Worm (Caenorhabditis elegans) whole organism, midembryonic: ENCODE data around the gene gcy-7.

Source experiments
- T22C8.4 ChIP-seq: fragments of 200-800 bp; sonication (Bioruptor generic); IDR thresholded peaks from 2 replicates; pipeline ENCODE4 v1.3.6; 2022; ENCODE audit warnings: missing genetic modification characterization, missing compliant biosample characterization
- cog-1 ChIP-seq: sonication (generic microtip); optimal IDR thresholded peaks from 2 replicates; lab custom pipeline; 2016; ENCODE audit warnings: missing genetic modification characterization, missing compliant biosample characterization
- flt-1 ChIP-seq: fragments of 200-800 bp; sonication (Bioruptor generic); IDR thresholded peaks from 2 replicates; pipeline ENCODE4 v1.3.6; 2022; ENCODE audit warnings: missing genetic modification characterization, missing compliant biosample characterization
- klf-2 ChIP-seq: fragments of 200-800 bp; sonication (Bioruptor generic); conservative IDR thresholded peaks from 2 replicates; pipeline ENCODE4 v1.3.6; 2022; ENCODE audit warnings: missing genetic modification reagents, missing genetic modification characterization, missing compliant biosample characterization
- med-1 ChIP-seq: sonication (generic microtip); optimal IDR thresholded peaks from 2 replicates; lab custom pipeline; 2017; ENCODE audit warnings: missing genetic modification characterization, mild to moderate bottlenecking, missing compliant biosample characterization, antibody characterized with exemption, missing genetic modification reagents; ENCODE audit not compliant: insufficient read depth
- ref-1 ChIP-seq: fragments of 200-800 bp; sonication (Bioruptor generic); conservative IDR thresholded peaks from 2 replicates; pipeline ENCODE4 v1.3.6; 2022; ENCODE audit warnings: missing genetic modification reagents, missing genetic modification characterization, missing compliant biosample characterization
- tab-1 ChIP-seq: fragments of 200-800 bp; sonication (Bioruptor generic); IDR thresholded peaks from 2 replicates; pipeline ENCODE4 v1.3.6; 2022; ENCODE audit warnings: missing genetic modification characterization, missing compliant biosample characterization
- ztf-23 ChIP-seq: fragments of 200-800 bp; sonication (Bioruptor generic); IDR thresholded peaks from 2 replicates; pipeline ENCODE4 v1.3.6; 2022; ENCODE audit warnings: missing genetic modification reagents, missing genetic modification characterization, missing compliant biosample characterization
- ztf-29 ChIP-seq: fragments of 200-800 bp; sonication (Bioruptor generic); IDR thresholded peaks from 2 replicates; pipeline ENCODE4 v1.3.6; 2022; ENCODE audit warnings: missing genetic modification reagents, missing genetic modification characterization, missing compliant biosample characterization

The gcy-7 gene

DNA sequence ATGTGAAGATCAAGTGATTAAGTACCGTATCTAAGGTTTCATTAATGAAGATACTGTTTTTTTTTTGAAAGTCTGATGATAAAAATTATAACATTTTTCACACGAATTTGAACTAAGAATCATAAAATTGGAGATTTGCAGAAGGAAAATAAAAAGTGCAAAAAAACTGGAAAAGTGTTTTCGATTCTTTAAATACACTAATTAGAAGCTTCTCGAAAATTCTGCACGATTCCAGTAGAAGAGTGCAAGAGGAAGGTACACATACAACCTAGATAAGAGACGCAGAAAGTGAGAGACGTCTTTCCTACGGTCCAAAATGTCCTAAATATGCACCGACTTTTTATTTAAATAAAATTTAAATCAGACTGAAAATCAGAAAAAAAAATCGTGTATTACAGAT, 39.1 kb downstream of the gcy-7 start:
- TF ChIP-seq T22C8.4 (GFP tag; lab: Robert Waterston, UW) = no peak

DNA sequence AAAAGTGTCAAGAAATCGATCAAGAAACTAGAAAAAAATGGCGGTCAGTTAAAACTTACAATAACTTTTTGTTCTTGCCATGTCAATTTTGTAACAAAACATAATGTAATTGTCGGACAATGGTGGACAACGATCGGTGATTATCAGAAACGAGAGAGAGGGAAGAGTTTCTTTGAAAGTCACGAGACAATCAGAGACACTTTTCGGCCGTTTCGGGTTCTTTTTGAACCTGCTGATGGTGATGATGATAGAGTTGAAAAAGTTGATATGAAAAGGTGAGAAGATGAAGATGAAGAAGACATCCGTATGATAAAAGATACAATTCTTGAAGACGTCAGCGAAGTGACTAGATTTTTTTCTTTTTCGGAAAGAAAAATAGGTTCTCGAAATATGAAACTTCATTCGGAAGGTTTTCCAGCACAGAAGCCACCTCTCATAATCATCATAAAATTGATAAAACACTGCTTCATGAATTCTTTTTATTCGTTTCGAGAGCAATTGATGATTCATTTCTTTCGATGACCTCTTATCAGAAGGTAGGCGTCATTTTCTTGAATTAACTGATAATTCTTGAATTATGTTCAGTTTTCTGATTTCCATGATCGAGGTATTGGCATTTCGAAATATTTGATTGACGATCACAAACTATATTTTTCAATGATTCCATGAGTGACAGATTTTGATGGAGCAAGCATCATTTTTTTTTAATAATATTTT, 39.7 kb downstream of the gcy-7 start:
- no peak for TF ChIP-seq cog-1 (tag; lab: Kevin White, UChicago)
- no peak for TF ChIP-seq med-1 (GFP tag; lab: Kevin White, UChicago)
- no peak for TF ChIP-seq ztf-29 (GFP tag; lab: Robert Waterston, UW)
- no peak for TF ChIP-seq ztf-23 (GFP tag; lab: Robert Waterston, UW)
- TF ChIP-seq flt-1 (GFP tag; lab: Robert Waterston, UW) = no peak
- no peak for TF ChIP-seq ref-1
- no peak for TF ChIP-seq klf-2
- no peak for TF ChIP-seq T22C8.4 (GFP tag; lab: Robert Waterston, UW)
- TF ChIP-seq tab-1 (GFP tag; lab: Robert Waterston, UW) = no peak

DNA sequence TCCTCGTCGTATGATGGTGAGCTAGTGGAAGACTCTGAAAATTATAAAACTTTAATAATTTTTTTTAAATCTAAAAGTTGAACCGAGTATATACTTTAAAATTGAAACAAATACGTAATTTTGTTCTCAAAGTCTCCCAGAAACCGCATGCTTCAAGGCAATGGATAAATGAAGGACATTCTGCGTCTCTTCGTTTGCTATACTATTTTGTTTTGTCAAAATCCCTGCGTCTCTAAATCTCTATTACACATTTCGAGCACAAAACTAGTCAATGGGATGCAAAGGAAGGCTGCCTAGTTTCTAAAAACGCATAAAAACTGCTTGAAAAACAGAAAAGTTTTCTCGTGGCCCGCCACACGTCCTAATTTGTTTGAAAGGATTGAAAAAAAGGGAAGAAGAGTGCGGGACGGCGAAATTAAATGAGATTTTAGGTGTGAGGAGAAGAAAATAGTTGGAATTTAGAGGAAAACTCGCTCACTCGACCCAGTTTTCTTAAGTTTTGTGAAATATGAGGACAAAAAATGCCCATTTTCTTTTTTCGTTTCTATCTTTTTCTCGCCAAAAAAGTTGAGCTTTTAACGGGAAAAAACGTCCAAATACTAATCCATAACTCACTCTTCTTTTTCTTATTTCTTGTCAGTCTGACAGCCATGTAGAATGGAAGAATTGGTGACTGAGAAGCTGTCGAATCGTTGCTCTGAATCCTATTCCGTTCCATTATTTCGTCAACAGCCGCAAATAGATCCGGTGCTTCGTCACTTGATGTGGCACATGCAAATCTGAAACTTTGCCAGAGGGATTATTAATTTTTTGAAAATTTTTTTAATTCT, 41.6 kb downstream of the gcy-7 start:
- TF ChIP-seq flt-1 (GFP tag; lab: Robert Waterston, UW) (no peak), T22C8.4 (GFP tag; lab: Robert Waterston, UW) (no peak), klf-2 (no peak), ref-1 (no peak), med-1 (GFP tag; lab: Kevin White, UChicago) (no peak), tab-1 (GFP tag; lab: Robert Waterston, UW) (no peak), cog-1 (tag; lab: Kevin White, UChicago) (no peak), ztf-29 (GFP tag; lab: Robert Waterston, UW) (no peak), ztf-23 (GFP tag; lab: Robert Waterston, UW) (no peak)

DNA sequence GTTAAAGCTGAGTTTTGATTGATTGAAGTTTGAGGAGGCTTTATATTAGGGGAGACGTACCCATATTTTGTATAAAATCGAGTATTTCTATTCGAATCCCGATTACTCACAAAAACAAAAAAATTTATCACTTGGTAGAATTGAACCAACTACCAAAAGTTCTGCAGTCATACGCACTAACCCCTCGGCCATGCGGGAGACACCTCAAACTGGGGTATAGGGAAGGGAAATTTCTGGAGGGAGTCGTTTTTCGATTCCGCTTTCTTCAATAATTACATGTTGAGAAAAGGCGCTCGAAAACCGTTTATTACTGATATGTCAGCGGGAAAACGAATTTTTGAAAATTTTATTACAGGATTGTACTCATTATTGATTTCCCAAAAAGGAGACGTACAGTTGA, 44.1 kb downstream of the gcy-7 start:
- TF ChIP-seq tab-1 (GFP tag; lab: Robert Waterston, UW) (peak; percentile 83; the same call in 1 of the 2 replicates), flt-1 (GFP tag; lab: Robert Waterston, UW) (peak; percentile 82), ref-1 (peak; percentile 71), ztf-29 (GFP tag; lab: Robert Waterston, UW) (0 out of 2 replicates have a peak, but pooled peaks have one; percentile 35), ztf-23 (GFP tag; lab: Robert Waterston, UW) (peak; percentile 70; the same call in 1 of the 2 replicates), T22C8.4 (GFP tag; lab: Robert Waterston, UW) (peak; percentile 72)

DNA sequence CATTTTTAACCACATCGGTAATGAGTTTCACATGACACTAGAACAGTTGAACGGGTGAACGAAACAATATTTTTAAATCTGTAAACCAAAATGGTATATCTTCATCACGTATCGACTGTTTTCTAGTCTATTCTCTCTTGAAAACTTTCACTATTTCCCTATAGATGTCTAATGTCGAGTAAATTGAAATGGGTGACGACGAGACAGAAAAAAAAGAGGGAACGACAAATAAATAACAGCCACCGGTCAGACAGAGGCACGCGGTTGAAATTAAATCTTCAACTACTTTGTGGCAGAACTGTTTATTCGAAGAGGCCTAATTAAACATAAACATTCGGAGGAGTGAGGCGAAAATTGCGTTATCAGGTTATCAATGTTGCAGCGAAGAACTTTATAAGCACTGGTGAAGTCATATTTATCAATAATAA, 47.3 kb downstream of the gcy-7 start:
- TF ChIP-seq ref-1 (no peak), ztf-29 (GFP tag; lab: Robert Waterston, UW) (no peak), med-1 (GFP tag; lab: Kevin White, UChicago) (no peak), tab-1 (GFP tag; lab: Robert Waterston, UW) (no peak), flt-1 (GFP tag; lab: Robert Waterston, UW) (no peak), cog-1 (tag; lab: Kevin White, UChicago) (no peak), ztf-23 (GFP tag; lab: Robert Waterston, UW) (no peak), T22C8.4 (GFP tag; lab: Robert Waterston, UW) (no peak), klf-2 (no peak)

DNA sequence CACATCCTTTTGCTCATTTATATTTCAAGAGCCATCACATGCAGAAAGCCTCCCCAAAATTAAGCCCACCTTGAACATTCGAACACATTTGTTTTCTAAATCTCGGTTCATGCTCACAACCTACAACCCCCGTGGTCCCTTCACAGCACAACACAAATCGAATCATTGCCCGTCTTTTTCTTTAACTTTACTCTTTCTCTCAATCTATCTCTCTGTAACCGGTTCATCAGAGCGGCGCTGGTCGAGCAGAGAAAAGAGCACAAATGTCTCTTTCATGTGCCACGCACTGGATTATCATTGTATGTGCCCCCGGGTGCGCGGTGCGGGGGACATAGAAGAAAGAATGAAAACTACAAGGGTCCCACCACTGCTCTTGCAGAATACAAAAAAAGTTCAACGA, 48.1 kb downstream of the gcy-7 start:
- TF ChIP-seq flt-1 (GFP tag; lab: Robert Waterston, UW) (no peak), ztf-23 (GFP tag; lab: Robert Waterston, UW) (no peak), cog-1 (tag; lab: Kevin White, UChicago) (no peak), ztf-29 (GFP tag; lab: Robert Waterston, UW) (no peak), tab-1 (GFP tag; lab: Robert Waterston, UW) (no peak), T22C8.4 (GFP tag; lab: Robert Waterston, UW) (no peak)

DNA sequence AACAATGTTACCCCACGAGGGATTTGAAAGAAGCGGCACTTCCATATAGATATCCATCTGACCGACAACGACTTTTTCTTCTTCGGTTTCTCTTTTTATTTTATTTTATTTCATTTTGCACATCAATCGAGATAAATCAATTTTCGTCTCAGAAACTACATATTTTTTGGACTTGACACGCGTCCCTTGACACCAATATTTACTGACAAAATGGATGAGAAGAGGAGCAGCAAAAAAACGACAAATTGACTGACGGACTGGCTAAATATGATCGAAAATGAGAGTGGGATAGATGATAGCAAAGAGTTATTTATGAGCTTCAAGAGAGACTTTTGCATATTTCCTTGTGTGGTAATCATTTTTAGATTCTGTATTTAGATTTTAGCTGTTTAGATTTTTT, 50.2 kb downstream of the gcy-7 start:
- TF ChIP-seq med-1 (GFP tag; lab: Kevin White, UChicago) = no peak
- TF ChIP-seq ref-1 = no peak
- TF ChIP-seq tab-1 (GFP tag; lab: Robert Waterston, UW) = no peak
- no peak for TF ChIP-seq flt-1 (GFP tag; lab: Robert Waterston, UW)
- TF ChIP-seq cog-1 (tag; lab: Kevin White, UChicago) = no peak
- no peak for TF ChIP-seq ztf-29 (GFP tag; lab: Robert Waterston, UW)
- TF ChIP-seq T22C8.4 (GFP tag; lab: Robert Waterston, UW) = no peak
- no peak for TF ChIP-seq ztf-23 (GFP tag; lab: Robert Waterston, UW)
- TF ChIP-seq klf-2 = no peak
